Fruit fly (Drosophila melanogaster): ENCODE data around the gene CG17477.

DNA sequence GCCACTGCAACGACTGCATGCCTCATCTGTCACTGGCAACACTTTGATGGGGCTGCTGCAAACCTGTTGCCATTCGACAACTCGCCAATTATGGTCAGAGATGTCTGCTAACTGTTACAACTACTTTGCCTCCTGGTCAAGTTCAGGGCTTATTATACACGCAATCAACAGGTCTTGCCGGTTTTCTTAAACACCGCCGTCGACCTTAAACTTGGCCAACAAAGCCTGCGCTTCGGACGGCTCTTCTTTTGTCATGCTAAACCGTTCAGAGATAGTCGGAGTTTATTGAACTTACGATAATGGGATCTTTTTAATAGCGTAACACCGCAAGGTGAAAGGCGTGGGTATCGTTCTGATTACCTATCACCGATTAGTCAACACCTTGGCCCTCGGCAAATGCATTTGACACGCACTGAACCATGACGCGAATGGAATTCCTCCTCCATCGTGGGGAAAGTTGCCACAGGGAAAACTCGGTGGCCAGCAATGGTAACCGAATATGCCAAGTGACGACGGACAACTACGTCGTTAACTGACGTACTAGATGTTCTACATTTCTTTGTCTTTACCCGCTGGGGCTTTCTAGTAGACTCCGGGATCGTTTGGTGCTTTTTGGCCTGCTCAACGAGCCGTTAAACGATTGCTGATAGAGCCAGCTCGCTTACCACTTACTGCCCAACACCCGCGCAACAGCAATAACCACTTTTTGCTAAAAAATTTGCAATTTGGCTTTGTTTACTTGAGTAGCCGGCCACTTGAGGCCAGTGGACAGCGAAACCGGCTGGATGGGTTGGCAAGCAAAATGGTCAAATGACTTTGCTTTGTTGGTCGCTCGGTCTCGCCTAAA lies 15.6 kb downstream of the CG17477 start:
- TF ChIP-seq CG5204 (GFP tag; optimal IDR thresholded peaks at IDR 0.05), result no peak
- no peak for TF ChIP-seq CG7101 (tag; optimal IDR thresholded peaks at IDR 0.05)
- no peak for TF ChIP-seq kay (GFP tag; ENCODE audit: borderline replicate concordance)
- TF ChIP-seq pad (GFP tag; optimal IDR thresholded peaks at IDR 0.05), result no peak
- TF ChIP-seq Crg-1 (GFP tag; optimal IDR thresholded peaks at IDR 0.05), result no peak
- no peak for TF ChIP-seq Clk (GFP tag; optimal IDR thresholded peaks at IDR 0.05)
- no peak for TF ChIP-seq ovo (GFP tag; optimal IDR thresholded peaks at IDR 0.05)
- no peak for TF ChIP-seq CG1620 (GFP tag; optimal IDR thresholded peaks at IDR 0.05)
- no peak for TF ChIP-seq Hr96 (GFP tag; optimal IDR thresholded peaks at IDR 0.05)
- TF ChIP-seq CG7045 (GFP tag; optimal IDR thresholded peaks at IDR 0.05), result no peak
- TF ChIP-seq CG12768 (GFP tag; optimal IDR thresholded peaks at IDR 0.05), result no peak
- TF ChIP-seq tj (GFP tag; optimal IDR thresholded peaks at IDR 0.05), result no peak

All from whole organism, adult.